Fruit fly (Drosophila melanogaster) whole organism, embryonic: ENCODE results near the gene CG8112.

ENCODE experiments used
- CG11247 ChIP-seq: fragments of 200-800 bp; sonication (Bioruptor generic); IDR thresholded peaks from 2 replicates; pipeline ENCODE4 v1.3.6; 2022; ENCODE audit warnings: missing biosample characterization, missing genetic modification characterization
- CG11456 ChIP-seq: fragments of 200-800 bp; sonication (Bioruptor generic); IDR thresholded peaks from 3 replicates; pipeline ENCODE4 v1.3.6; 2022; ENCODE audit warnings: missing biosample characterization, missing genetic modification characterization
- Dref ChIP-seq: fragments of 200-800 bp; sonication (Bioruptor generic); IDR thresholded peaks from 2 replicates; pipeline ENCODE4 v1.3.6; 2022; ENCODE audit warnings: missing biosample characterization, missing genetic modification characterization
- Hr3 ChIP-seq: fragments of 200-800 bp; sonication (Bioruptor generic); optimal IDR thresholded peaks from 3 replicates; lab custom pipeline; 2016; ENCODE audit warnings: missing biosample characterization, missing genetic modification characterization
- dm ChIP-seq: fragments of 200-800 bp; sonication (Bioruptor generic); optimal IDR thresholded peaks from 3 replicates; lab custom pipeline; 2016; ENCODE audit warnings: missing biosample characterization, missing genetic modification characterization
- ems ChIP-seq: fragments of 200-800 bp; sonication (Bioruptor generic); optimal IDR thresholded peaks from 3 replicates; lab custom pipeline; 2016; ENCODE audit warnings: missing biosample characterization, missing genetic modification characterization
- kah ChIP-seq: fragments of 200-800 bp; sonication (Bioruptor generic); optimal IDR thresholded peaks from 2 replicates; lab custom pipeline; 2018; ENCODE audit warnings: missing biosample characterization, mild to moderate bottlenecking, missing genetic modification characterization
- psq ChIP-seq: fragments of 200-800 bp; sonication (Bioruptor generic); optimal IDR thresholded peaks from 2 replicates; lab custom pipeline; 2017; ENCODE audit warnings: missing biosample characterization, missing genetic modification characterization
- stwl ChIP-seq: fragments of 200-800 bp; sonication (Bioruptor generic); optimal IDR thresholded peaks from 3 replicates; lab custom pipeline; 2018; ENCODE audit warnings: missing biosample characterization, mild to moderate bottlenecking, missing genetic modification characterization, moderate library complexity

DNA sequence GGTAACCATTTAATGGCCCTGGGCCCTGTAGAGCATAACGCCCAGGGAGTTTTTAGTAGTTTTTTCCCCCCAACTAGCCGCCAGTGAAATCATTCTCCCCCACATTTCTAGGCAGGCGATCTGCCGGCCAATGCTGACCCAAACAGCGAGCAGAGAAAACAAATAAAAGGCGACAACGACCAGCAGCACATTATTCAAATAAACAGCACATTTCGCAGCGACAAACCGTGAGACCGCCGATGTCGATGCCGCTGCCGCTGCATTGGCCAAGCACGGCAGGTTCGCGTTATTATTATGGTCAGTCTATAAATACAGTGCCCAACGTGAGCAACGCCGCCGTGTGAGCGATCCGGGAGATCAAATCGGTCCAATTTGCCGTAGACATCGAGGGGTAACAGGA, 6.2 kb downstream of the CG8112 start, which contains the start of gene CG11760:
- TF ChIP-seq CG11456 (GFP tag; lab: Robert Waterston, UW) (no peak), Dref (GFP tag; lab: Robert Waterston, UW) (no peak), dm (GFP tag; lab: Kevin White, UChicago) (no peak), stwl (tag; lab: Kevin White, UChicago) (no peak), ems (GFP tag; lab: Kevin White, UChicago) (no peak), psq (GFP tag; lab: Kevin White, UChicago) (no peak), kah (no peak), Hr3 (GFP tag; lab: Kevin White, UChicago) (no peak), CG11247 (GFP tag; lab: Robert Waterston, UW) (no peak)
